Worm (Caenorhabditis elegans): ENCODE data around the gene Y32F6A.4.

DNA sequence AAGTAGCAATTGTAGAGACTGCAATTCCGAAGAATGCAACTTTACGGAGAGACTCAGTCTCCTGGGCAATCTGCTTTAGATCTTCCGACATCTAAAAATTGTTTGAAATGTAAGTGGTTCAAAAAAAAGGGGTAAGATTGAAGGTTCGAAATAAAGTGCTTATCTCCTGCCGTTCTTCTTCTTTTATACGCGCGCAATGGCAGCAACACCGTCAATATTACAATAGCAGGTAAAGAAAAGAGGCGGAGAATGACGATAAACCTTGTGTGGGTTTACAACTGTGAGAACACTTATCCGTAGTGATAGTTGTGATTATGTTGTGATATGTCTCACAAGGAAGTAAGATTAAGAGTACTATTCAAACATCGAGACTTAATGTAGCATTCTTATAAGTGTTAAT is 12.1 kb downstream of the Y32F6A.4 start, which contains the start of gene col-13:
- TF ChIP-seq cog-1 (tag; optimal IDR thresholded peaks at IDR 0.05), result no peak
- no peak for TF ChIP-seq flt-1 (GFP tag; IDR thresholded peaks at IDR 0.05)
- no peak for TF ChIP-seq ztf-29 (GFP tag; IDR thresholded peaks at IDR 0.05)
- no peak for TF ChIP-seq klf-2 (GFP tag; conservative IDR thresholded peaks at IDR 0.05)
- no peak for TF ChIP-seq ref-1 (GFP tag; conservative IDR thresholded peaks at IDR 0.05)
